Fruit fly (Drosophila melanogaster): ENCODE results near the gene CG42655.

The CG42655 gene

dm6 chr3L:19929051-19929718 lies 24.3 kb downstream of the CG42655 start:
- TF ChIP-seq CoRest (tag; optimal IDR thresholded peaks at IDR 0.05) (peak; percentile 34), jigr1 (GFP tag; IDR thresholded peaks at IDR 0.05) (no peak), CG15514 (GFP tag; optimal IDR thresholded peaks at IDR 0.05) (peak; percentile 7), CG32532 (GFP tag; IDR thresholded peaks at IDR 0.05) (0 out of 2 replicates have a peak, but pooled peaks have one; percentile 31), ase (GFP tag; IDR thresholded peaks at IDR 0.05) (no peak), rib (GFP tag; IDR thresholded peaks at IDR 0.05) (0 out of 2 replicates have a peak, but pooled peaks have one; percentile 12), CG2678 (tag; optimal IDR thresholded peaks at IDR 0.05) (peak; percentile 26), zfh2 (GFP tag; optimal IDR thresholded peaks at IDR 0.05) (peak; percentile 17), CG17359 (tag; optimal IDR thresholded peaks at IDR 0.05) (peak; percentile 8), stwl (tag; optimal IDR thresholded peaks at IDR 0.05) (no peak), row (GFP tag; IDR thresholded peaks at IDR 0.05) (peak; percentile 39), E2f2 (GFP tag; IDR thresholded peaks at IDR 0.05) (0 out of 2 replicates have a peak, but pooled peaks have one; percentile 6), sd (tag; optimal IDR thresholded peaks at IDR 0.05) (peak; percentile 88), slbo (GFP tag; IDR thresholded peaks at IDR 0.05) (peak; percentile 56; the same call in 1 of the 2 replicates), CG14965 (GFP tag; optimal IDR thresholded peaks at IDR 0.05; ENCODE audit: borderline replicate concordance) (no peak), CG15269 (tag; optimal IDR thresholded peaks at IDR 0.05) (peak; percentile 44), Meics (GFP tag; optimal IDR thresholded peaks at IDR 0.05) (peak; percentile 10), gcm2 (GFP tag; optimal IDR thresholded peaks at IDR 0.05) (no peak), CG32772 (GFP tag; IDR thresholded peaks at IDR 0.05) (0 out of 2 replicates have a peak, but pooled peaks have one; percentile 21), CG34422 (GFP tag; IDR thresholded peaks at IDR 0.05) (no peak), tio (GFP tag; optimal IDR thresholded peaks at IDR 0.05) (peak; percentile 8), Trl (optimal IDR thresholded peaks at IDR 0.05) (peak in 1 of 2 experiments; percentile 78), Trl (GFP tag; optimal IDR thresholded peaks at IDR 0.05) (no peak), CG12391 (tag; optimal IDR thresholded peaks at IDR 0.05) (peak; percentile 47), lbe (GFP tag; optimal IDR thresholded peaks at IDR 0.05) (no peak), CG17328 (GFP tag; IDR thresholded peaks at IDR 0.05) (no peak), Doc2 (GFP tag; IDR thresholded peaks at IDR 0.05) (no peak), Sox102F (GFP tag; optimal IDR thresholded peaks at IDR 0.05) (peak; percentile 43), h (optimal IDR thresholded peaks at IDR 0.05) (no peak), Hr51 (GFP tag; optimal IDR thresholded peaks at IDR 0.05) (peak in 1 of 2 experiments; percentile 43), pros (GFP tag; optimal IDR thresholded peaks at IDR 0.05) (peak; percentile 3), Blimp-1 (GFP tag; optimal IDR thresholded peaks at IDR 0.05) (peak; percentile 28), Sin3A (optimal IDR thresholded peaks at IDR 0.05) (no peak), Rfx (GFP tag; IDR thresholded peaks at IDR 0.05) (0 out of 2 replicates have a peak, but pooled peaks have one; percentile 7), Fer3 (tag; optimal IDR thresholded peaks at IDR 0.05) (peak; percentile 47), trh (GFP tag; optimal IDR thresholded peaks at IDR 0.05) (no peak), grau (tag; optimal IDR thresholded peaks at IDR 0.05) (peak; percentile 60), CG9437 (GFP tag; optimal IDR thresholded peaks at IDR 0.05) (peak; percentile 31), CG2712 (tag; optimal IDR thresholded peaks at IDR 0.05) (peak; percentile 8), CG7556 (GFP tag; optimal IDR thresholded peaks at IDR 0.05) (peak; percentile 34), gem (tag; optimal IDR thresholded peaks at IDR 0.05) (peak; percentile 58), CG34376 (GFP tag; optimal IDR thresholded peaks at IDR 0.05) (no peak), CG18262 (tag; optimal IDR thresholded peaks at IDR 0.05) (peak; percentile 10), Hr3 (GFP tag; optimal IDR thresholded peaks at IDR 0.05) (no peak), lab (GFP tag; optimal IDR thresholded peaks at IDR 0.05) (peak; percentile 11), Hmr (GFP tag; optimal IDR thresholded peaks at IDR 0.05) (peak; percentile 21), Med (GFP tag) (peak; percentile 59), Nf-YA (GFP tag; IDR thresholded peaks at IDR 0.05) (no peak), sug (tag; optimal IDR thresholded peaks at IDR 0.05) (peak; percentile 93), PHDP (tag; optimal IDR thresholded peaks at IDR 0.05) (peak; percentile 32)
